Fruit fly (Drosophila melanogaster): ENCODE measurements around the gene CG3437.

CG3437 gene

dm6 chr3L:9465652-9466244 is 8.3 kb upstream of the CG3437 start (continued):
- TF ChIP-seq pros (GFP tag; optimal IDR thresholded peaks at IDR 0.05) (peak; percentile 48), Pdp1 (GFP tag; optimal IDR thresholded peaks at IDR 0.05) (peak in 1 of 2 experiments; percentile 88), CG18764 (GFP tag; optimal IDR thresholded peaks at IDR 0.05) (no peak), CG42726 (GFP tag; IDR thresholded peaks at IDR 0.05; ENCODE audit: partially characterized antibody) (0 out of 2 replicates have a peak, but pooled peaks have one; percentile 36), ab (GFP tag; optimal IDR thresholded peaks at IDR 0.05) (no peak), tll (GFP tag; optimal IDR thresholded peaks at IDR 0.05) (no peak), CG7987 (GFP tag; optimal IDR thresholded peaks at IDR 0.05) (no peak), Trl (optimal IDR thresholded peaks at IDR 0.05) (peak; percentile 83 to 84), Trl (GFP tag; optimal IDR thresholded peaks at IDR 0.05) (no peak), z (GFP tag; IDR thresholded peaks at IDR 0.05) (0 out of 3 replicates have a peak, but pooled peaks have one; percentile 16), Nf-YA (GFP tag; IDR thresholded peaks at IDR 0.05) (no peak), bigmax (GFP tag; optimal IDR thresholded peaks at IDR 0.05) (no peak), nom (GFP tag; optimal IDR thresholded peaks at IDR 0.05) (no peak), BEAF-32 (GFP tag; optimal IDR thresholded peaks at IDR 0.05) (no peak), ham (GFP tag; IDR thresholded peaks at IDR 0.05) (no peak), CG6689 (GFP tag; IDR thresholded peaks at IDR 0.05) (no peak), dysf (GFP tag; IDR thresholded peaks at IDR 0.05) (no peak), pb (GFP tag; optimal IDR thresholded peaks at IDR 0.05) (no peak), rib (GFP tag; IDR thresholded peaks at IDR 0.05) (no peak), Hr3 (GFP tag; optimal IDR thresholded peaks at IDR 0.05) (no peak), crol (GFP tag; IDR thresholded peaks at IDR 0.05) (peak; percentile 91), CG2199 (GFP tag; IDR thresholded peaks at IDR 0.05) (no peak), bsh (GFP tag; optimal IDR thresholded peaks at IDR 0.05) (no peak), pan (optimal IDR thresholded peaks at IDR 0.05) (no peak), pan (GFP tag; optimal IDR thresholded peaks at IDR 0.05 in 1 of 2, IDR thresholded peaks at IDR 0.05 in 1 of 2) (no peak), CG1603 (tag; optimal IDR thresholded peaks at IDR 0.05) (no peak), CG1832 (GFP tag; optimal IDR thresholded peaks at IDR 0.05) (no peak), gsb (GFP tag; IDR thresholded peaks at IDR 0.05) (no peak), D19B (GFP tag; optimal IDR thresholded peaks at IDR 0.05) (no peak), CG14965 (GFP tag; optimal IDR thresholded peaks at IDR 0.05; ENCODE audit: borderline replicate concordance) (no peak), CG3726 (GFP tag; IDR thresholded peaks at IDR 0.05) (no peak), mld (GFP tag; IDR thresholded peaks at IDR 0.05; ENCODE audit: partially characterized antibody) (no peak), CoRest (tag; optimal IDR thresholded peaks at IDR 0.05) (no peak), ranshi (GFP tag; IDR thresholded peaks at IDR 0.05) (no peak), CG9876 (GFP tag; optimal IDR thresholded peaks at IDR 0.05) (no peak), CG5180 (GFP tag; optimal IDR thresholded peaks at IDR 0.05) (no peak), CG12236 (GFP tag; optimal IDR thresholded peaks at IDR 0.05) (no peak), sens-2 (GFP tag; IDR thresholded peaks at IDR 0.05) (no peak), CG17359 (tag; optimal IDR thresholded peaks at IDR 0.05) (no peak), her (GFP tag; optimal IDR thresholded peaks at IDR 0.05) (no peak), MBD-R2 (GFP tag; IDR thresholded peaks at IDR 0.05) (no peak; the same call in 1 of the 2 replicates), CG1529 (GFP tag; optimal IDR thresholded peaks at IDR 0.05) (no peak), Hr39 (optimal IDR thresholded peaks at IDR 0.05) (no peak), vvl (GFP tag; IDR thresholded peaks at IDR 0.05) (peak; percentile 29; the same call in 1 of the 2 replicates), CG3163 (GFP tag; optimal IDR thresholded peaks at IDR 0.05) (peak; percentile 11), CG18476 (GFP tag; optimal IDR thresholded peaks at IDR 0.05) (no peak), Mes4 (GFP tag; optimal IDR thresholded peaks at IDR 0.05) (no peak), CG12744 (GFP tag; optimal IDR thresholded peaks at IDR 0.05) (no peak), cas (GFP tag; IDR thresholded peaks at IDR 0.05) (no peak), CG16863 (GFP tag; optimal IDR thresholded peaks at IDR 0.05) (no peak), CG11085 (GFP tag; IDR thresholded peaks at IDR 0.05) (no peak), bowl (GFP tag; IDR thresholded peaks at IDR 0.05) (no peak)
